In the genomic region with DNA sequence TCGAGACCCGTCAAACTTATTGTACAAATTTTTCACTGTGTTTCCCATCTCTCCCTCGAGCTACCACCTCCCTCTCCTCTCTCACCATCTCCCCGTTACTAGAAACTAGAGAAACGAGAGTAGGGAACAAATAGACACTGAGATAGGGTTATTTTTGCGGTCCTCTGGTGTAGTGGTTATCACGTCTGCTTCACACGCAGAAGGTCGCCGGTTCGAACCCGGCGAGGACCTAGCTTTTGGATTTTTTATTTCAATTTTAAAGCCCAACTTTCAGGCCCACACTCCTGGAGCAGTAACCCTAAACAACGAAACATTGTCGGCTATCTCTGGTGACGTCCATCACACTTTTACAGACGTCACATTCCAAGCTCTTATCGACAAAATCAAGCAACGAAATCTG, we compare ENCODE assay signal across 2 worm cellular contexts.
TF ChIP-seq lines count a peak whose summit lies in the region.

No protein-coding gene starts in this region.

TF ChIP-seq in whole organism, L4 larva, 104 proteins besides CTCF, POLR2A, EP300 and RAD21 (continued from another document):
- no peak for TF ChIP-seq Y75B8A.6 (GFP tag; IDR thresholded peaks at IDR 0.05; lab: Robert Waterston, UW)
- no peak for TF ChIP-seq R02D3.7 (tag; optimal IDR thresholded peaks at IDR 0.05; lab: Kevin White, UChicago)
- no peak for TF ChIP-seq ceh-82 (tag; optimal IDR thresholded peaks at IDR 0.05; lab: Kevin White, UChicago)
- peak; percentile 27 for TF ChIP-seq nhr-77 (tag; optimal IDR thresholded peaks at IDR 0.05; lab: Kevin White, UChicago)
- TF ChIP-seq nhr-102 (tag; optimal IDR thresholded peaks at IDR 0.05; lab: Kevin White, UChicago): no peak
- TF ChIP-seq vab-7 (GFP tag; IDR thresholded peaks at IDR 0.05; lab: Robert Waterston, UW): peak; percentile 65; the same call in 1 of the 2 replicates
- TF ChIP-seq T26A8.4 (GFP tag; IDR thresholded peaks at IDR 0.05; lab: Robert Waterston, UW): peak; percentile 71; the same call in 1 of the 2 replicates
- TF ChIP-seq nhr-6 (tag; optimal IDR thresholded peaks at IDR 0.05; lab: Kevin White, UChicago): peak; percentile 38
- TF ChIP-seq madf-9 (GFP tag; conservative IDR thresholded peaks at IDR 0.05; lab: Robert Waterston, UW): peak; percentile 67; the same call in 1 of the 2 replicates
- TF ChIP-seq php-3 (GFP tag; IDR thresholded peaks at IDR 0.05; lab: Robert Waterston, UW): peak; percentile 58; the same call in 1 of the 2 replicates
- no peak for TF ChIP-seq ZK546.5 (tag; optimal IDR thresholded peaks at IDR 0.05; lab: Kevin White, UChicago)
- peak; percentile 16 for TF ChIP-seq unc-130 (GFP tag; optimal IDR thresholded peaks at IDR 0.05; lab: Kevin White, UChicago)
- peak; percentile 31 for TF ChIP-seq spr-1 (tag; optimal IDR thresholded peaks at IDR 0.05; lab: Kevin White, UChicago)
- TF ChIP-seq lin-15B (tag; optimal IDR thresholded peaks at IDR 0.05; lab: Kevin White, UChicago): no peak
- TF ChIP-seq tra-1 (GFP tag; IDR thresholded peaks at IDR 0.05; lab: Robert Waterston, UW): peak; percentile 62
- TF ChIP-seq zfp-3 (GFP tag; conservative IDR thresholded peaks at IDR 0.05; lab: Robert Waterston, UW): 0 out of 2 replicates have a peak, but pooled peaks have one; percentile 37
- TF ChIP-seq jun-1 (tag; optimal IDR thresholded peaks at IDR 0.05; lab: Kevin White, UChicago): peak; percentile 55
- peak; percentile 71 for TF ChIP-seq dmd-9 (GFP tag; IDR thresholded peaks at IDR 0.05; lab: Robert Waterston, UW)
- peak; percentile 74 for TF ChIP-seq F26F4.8 (GFP tag; conservative IDR thresholded peaks at IDR 0.05; lab: Robert Waterston, UW)
- TF ChIP-seq nhr-25 (tag; optimal IDR thresholded peaks at IDR 0.05; lab: Kevin White, UChicago; ENCODE audit: borderline replicate concordance, insufficient read depth): no peak
- no peak for TF ChIP-seq dve-1 (tag; optimal IDR thresholded peaks at IDR 0.05; lab: Kevin White, UChicago; ENCODE audit: insufficient read depth)
- TF ChIP-seq zag-1 (tag; optimal IDR thresholded peaks at IDR 0.05; lab: Kevin White, UChicago): no peak
- TF ChIP-seq aha-1 (tag; lab: Kevin White, UChicago): peak; percentile 96
- 0 out of 2 replicates have a peak, but pooled peaks have one; percentile 30 for TF ChIP-seq ceh-20 (GFP tag; IDR thresholded peaks at IDR 0.05; lab: Robert Waterston, UW)
- peak; percentile 40 for TF ChIP-seq lir-3 (tag; optimal IDR thresholded peaks at IDR 0.05; lab: Kevin White, UChicago)
- TF ChIP-seq snpc-4 (tag; optimal IDR thresholded peaks at IDR 0.05; lab: Kevin White, UChicago): no peak
- TF ChIP-seq lin-29 (GFP tag; IDR thresholded peaks at IDR 0.05; lab: Robert Waterston, UW): no peak
- TF ChIP-seq lim-7 (GFP tag; IDR thresholded peaks at IDR 0.05; lab: Robert Waterston, UW): peak; percentile 85
- TF ChIP-seq mep-1 (tag; optimal IDR thresholded peaks at IDR 0.05; lab: Kevin White, UChicago): no peak
- TF ChIP-seq saeg-2 (GFP tag; IDR thresholded peaks at IDR 0.05; lab: Robert Waterston, UW): no peak
- peak; percentile 20 to 75; a peak in 1 of 4 replicates for TF ChIP-seq madf-5 (GFP tag; IDR thresholded peaks at IDR 0.05; lab: Robert Waterston, UW)
- TF ChIP-seq nhr-48 (tag; optimal IDR thresholded peaks at IDR 0.05; lab: Kevin White, UChicago): peak; percentile 21
- peak; percentile 91 for TF ChIP-seq hmg-1.1 (GFP tag; IDR thresholded peaks at IDR 0.05; lab: Robert Waterston, UW)
- TF ChIP-seq hlh-30 (tag; optimal IDR thresholded peaks at IDR 0.05; lab: Kevin White, UChicago; ENCODE audit: insufficient read depth): no peak
- TF ChIP-seq dmd-8 (GFP tag; IDR thresholded peaks at IDR 0.05; lab: Robert Waterston, UW): peak; percentile 90
- peak; percentile 61 for TF ChIP-seq dmd-6 (GFP tag; IDR thresholded peaks at IDR 0.05; lab: Robert Waterston, UW)
- peak; percentile 59 for TF ChIP-seq gei-8 (GFP tag; optimal IDR thresholded peaks at IDR 0.05; lab: Kevin White, UChicago)
- no peak for TF ChIP-seq attf-4 (tag; optimal IDR thresholded peaks at IDR 0.05; lab: Kevin White, UChicago)
- no peak for TF ChIP-seq lin-39 (tag; optimal IDR thresholded peaks at IDR 0.05; lab: Kevin White, UChicago)
- peak; percentile 20 for TF ChIP-seq mxl-3 (GFP tag; optimal IDR thresholded peaks at IDR 0.05; lab: Kevin White, UChicago)
- no peak for TF ChIP-seq lin-38 (GFP tag; IDR thresholded peaks at IDR 0.05; lab: Robert Waterston, UW)
- no peak for TF ChIP-seq fos-1 (tag; optimal IDR thresholded peaks at IDR 0.05; lab: Kevin White, UChicago)
- TF ChIP-seq Y5F2A.4 (GFP tag; optimal IDR thresholded peaks at IDR 0.05; lab: Kevin White, UChicago): no peak
- TF ChIP-seq hif-1 (tag; optimal IDR thresholded peaks at IDR 0.05; lab: Kevin White, UChicago): peak in 1 of 2 experiments; percentile 43
- peak; percentile 24 for TF ChIP-seq ztf-7 (tag; optimal IDR thresholded peaks at IDR 0.05; lab: Kevin White, UChicago)
- TF ChIP-seq rbr-2 (tag; optimal IDR thresholded peaks at IDR 0.05; lab: Kevin White, UChicago): peak; percentile 65
- no peak for TF ChIP-seq sdz-12 (GFP tag; optimal IDR thresholded peaks at IDR 0.05; lab: Kevin White, UChicago)
- TF ChIP-seq nhr-11 (tag; optimal IDR thresholded peaks at IDR 0.05; lab: Kevin White, UChicago): no peak
- TF ChIP-seq unc-62 (GFP tag; optimal IDR thresholded peaks at IDR 0.05 in 1 of 2; lab: Kevin White, UChicago): peak in 1 of 2 experiments; percentile 55
- TF ChIP-seq unc-62 (tag; optimal IDR thresholded peaks at IDR 0.05; lab: Kevin White, UChicago): no peak
- no peak for TF ChIP-seq zfp-2 (tag; optimal IDR thresholded peaks at IDR 0.05; lab: Kevin White, UChicago)

TF ChIP-seq in whole organism, late embryonic, 69 proteins besides CTCF, POLR2A, EP300 and RAD21 (continued from another document):
- TF ChIP-seq K02D7.2 (tag; optimal IDR thresholded peaks at IDR 0.05; lab: Kevin White, UChicago): peak; percentile 57
- TF ChIP-seq ceh-19 (GFP tag; optimal IDR thresholded peaks at IDR 0.05; lab: Kevin White, UChicago): peak; percentile 80
- TF ChIP-seq C08G9.2 (tag; optimal IDR thresholded peaks at IDR 0.05; lab: Kevin White, UChicago): peak; percentile 64
- no peak for TF ChIP-seq ets-4 (tag; optimal IDR thresholded peaks at IDR 0.05; lab: Kevin White, UChicago)
- no peak for TF ChIP-seq unc-55 (GFP tag; optimal IDR thresholded peaks at IDR 0.05; lab: Kevin White, UChicago)
- TF ChIP-seq hlh-13 (GFP tag; optimal IDR thresholded peaks at IDR 0.05; lab: Kevin White, UChicago): peak; percentile 49
- peak; percentile 38 for TF ChIP-seq F13H6.1 (tag; optimal IDR thresholded peaks at IDR 0.05; lab: Kevin White, UChicago)
- TF ChIP-seq pha-4 (tag; optimal IDR thresholded peaks at IDR 0.05; lab: Kevin White, UChicago): no peak
- peak; percentile 51 for TF ChIP-seq nhr-232 (tag; optimal IDR thresholded peaks at IDR 0.05; lab: Kevin White, UChicago)
